Worm (Caenorhabditis elegans) whole organism, L1 larva: ENCODE measurements around the gene srg-38.

ENCODE experiments used
- C16A3.4 ChIP-seq: fragments of 150-350 bp; optimal IDR thresholded peaks from 2 replicates; lab custom pipeline; 2014; ENCODE audit warnings: missing biosample characterization, missing genetic modification characterization
- C34B4.2 ChIP-seq: sonication (generic microtip); optimal IDR thresholded peaks from 2 replicates; lab custom pipeline; 2017; ENCODE audit warnings: mild to moderate bottlenecking, missing genetic modification characterization, missing compliant biosample characterization
- F16B12.6 ChIP-seq: fragments of 150-350 bp; optimal IDR thresholded peaks from 2 replicates; lab custom pipeline; 2014; ENCODE audit warnings: missing biosample characterization, missing genetic modification characterization
- alr-1 ChIP-seq: fragments of 200-800 bp; sonication (Bioruptor generic); optimal IDR thresholded peaks from 2 replicates; lab custom pipeline; 2018; ENCODE audit warnings: borderline replicate concordance, mild to moderate bottlenecking, missing genetic modification characterization, missing compliant biosample characterization
- aly-2 ChIP-seq: fragments of 150-350 bp; optimal IDR thresholded peaks from 2 replicates; lab custom pipeline; 2014; ENCODE audit warnings: missing biosample characterization, missing genetic modification characterization
- ama-1 ChIP-seq: fragments of 150-350 bp; optimal IDR thresholded peaks from 2 replicates; lab custom pipeline; 2014
- blmp-1 ChIP-seq: fragments of 150-350 bp; optimal IDR thresholded peaks from 2 replicates; lab custom pipeline; 2014; ENCODE audit warnings: missing biosample characterization, missing genetic modification characterization
- ceh-88 ChIP-seq: fragments of 200-800 bp; sonication (Bioruptor generic); IDR thresholded peaks from 2 replicates; pipeline ENCODE4 v1.3.6; 2022; ENCODE audit warnings: missing genetic modification characterization, missing compliant biosample characterization
- ceh-90 ChIP-seq: sonication (generic microtip); optimal IDR thresholded peaks from 2 replicates; lab custom pipeline; 2016; ENCODE audit warnings: missing genetic modification characterization, missing compliant biosample characterization
- dsc-1 ChIP-seq: sonication (generic microtip); optimal IDR thresholded peaks from 2 replicates; lab custom pipeline; 2016; ENCODE audit warnings: mild to moderate bottlenecking, missing genetic modification characterization, missing compliant biosample characterization
- efl-1 ChIP-seq, 4 experiments: fragments of 150-350 bp; optimal IDR thresholded peaks in 3 of 4; peaks in 1 of 4; 1 replicate in 1 of 4; 2 replicates in 3 of 4; lab custom pipeline; 2014; ENCODE audit warnings: missing biosample characterization in 2 of 4, missing genetic modification characterization in 2 of 4, missing genetic modification reagents in 2 of 4
- efl-3 ChIP-seq: fragments of 200-800 bp; sonication (Bioruptor generic); optimal IDR thresholded peaks from 2 replicates; lab custom pipeline; 2018; ENCODE audit warnings: mild to moderate bottlenecking, missing genetic modification characterization, missing compliant biosample characterization
- egl-13 ChIP-seq: sonication (generic microtip); optimal IDR thresholded peaks from 2 replicates; lab custom pipeline; 2016; ENCODE audit warnings: missing genotype, missing genetic modification reagents, missing genetic modification characterization, missing compliant biosample characterization
- elt-2 ChIP-seq: sonication (generic microtip); optimal IDR thresholded peaks from 2 replicates; lab custom pipeline; 2016; ENCODE audit warnings: missing genetic modification characterization, mild to moderate bottlenecking, inconsistent platforms, missing compliant biosample characterization, missing genetic modification reagents
- elt-3 ChIP-seq, 6 experiments: fragments of 150-350 bp in 1 of 6; sonication (generic microtip); optimal IDR thresholded peaks; 2 replicates each; lab custom pipeline; 2017 to 2018; ENCODE audit warnings: missing biosample characterization in 6 of 6, missing genetic modification characterization in 6 of 6, inconsistent platforms in 1 of 6
- fkh-8 ChIP-seq: sonication (generic microtip); optimal IDR thresholded peaks from 2 replicates; lab custom pipeline; 2016; ENCODE audit warnings: mild to moderate bottlenecking, missing genetic modification characterization, missing compliant biosample characterization
- irx-1 ChIP-seq: sonication (generic microtip); optimal IDR thresholded peaks from 2 replicates; lab custom pipeline; 2016; ENCODE audit warnings: missing genetic modification characterization, missing compliant biosample characterization
- isw-1 ChIP-seq: fragments of 200-800 bp; sonication (Bioruptor generic); IDR thresholded peaks from 2 replicates; pipeline ENCODE4 v1.3.6; 2022; ENCODE audit warnings: missing genetic modification characterization, missing compliant biosample characterization
- jun-1 ChIP-seq: fragments of 150-350 bp; optimal IDR thresholded peaks from 2 replicates; lab custom pipeline; 2014; ENCODE audit warnings: missing biosample characterization, missing genetic modification reagents, missing genetic modification characterization
- lin-14 ChIP-seq: fragments of 200-800 bp; sonication (Bioruptor generic); optimal IDR thresholded peaks from 2 replicates; lab custom pipeline; 2018; ENCODE audit warnings: mild to moderate bottlenecking, missing genetic modification characterization, moderate library complexity, missing compliant biosample characterization
- lin-15B ChIP-seq: fragments of 150-350 bp; sonication (generic microtip); optimal IDR thresholded peaks from 3 replicates; lab custom pipeline; 2014; ENCODE audit warnings: missing biosample characterization, missing genetic modification characterization
- lin-35 ChIP-seq, 2 experiments: fragments of 150-350 bp; optimal IDR thresholded peaks; 2 replicates each; lab custom pipeline; 2014; ENCODE audit warnings: missing biosample characterization in 2 of 2, missing genetic modification characterization in 2 of 2, missing genetic modification reagents in 2 of 2
- lin-39 ChIP-seq: fragments of 150-350 bp; optimal IDR thresholded peaks from 2 replicates; lab custom pipeline; 2014; ENCODE audit warnings: missing biosample characterization, missing genetic modification reagents, missing genetic modification characterization
- lir-3 ChIP-seq: sonication (generic microtip); optimal IDR thresholded peaks from 2 replicates; lab custom pipeline; 2016; ENCODE audit warnings: mild to moderate bottlenecking, missing genetic modification characterization, moderate library complexity, missing compliant biosample characterization; ENCODE audit not compliant: poor library complexity
- lsy-2 ChIP-seq, 2 experiments: fragments of 150-350 bp; optimal IDR thresholded peaks; 2 replicates each; lab custom pipeline; 2014; ENCODE audit warnings: missing biosample characterization in 2 of 2, missing genetic modification characterization in 2 of 2
- mab-9 ChIP-seq: fragments of 200-800 bp; sonication (Bioruptor generic); IDR thresholded peaks from 2 replicates; pipeline ENCODE4 v1.3.6; 2022; ENCODE audit warnings: missing genetic modification reagents, missing genetic modification characterization, missing compliant biosample characterization
- mef-2 ChIP-seq: fragments of 150-350 bp; optimal IDR thresholded peaks from 2 replicates; lab custom pipeline; 2014; ENCODE audit warnings: missing biosample characterization, missing genetic modification characterization
- nhr-11 ChIP-seq: fragments of 150-350 bp; optimal IDR thresholded peaks from 2 replicates; lab custom pipeline; 2014; ENCODE audit warnings: missing biosample characterization, missing genetic modification characterization
- nhr-12 ChIP-seq: sonication (generic microtip); optimal IDR thresholded peaks from 2 replicates; lab custom pipeline; 2017; ENCODE audit warnings: missing biosample characterization, missing genetic modification characterization
- nhr-19 ChIP-seq: fragments of 200-800 bp; sonication (Bioruptor generic); conservative IDR thresholded peaks from 2 replicates; pipeline ENCODE4 v1.3.6; 2022; ENCODE audit warnings: missing genetic modification characterization, missing compliant biosample characterization
- nhr-20 ChIP-seq: sonication (generic microtip); optimal IDR thresholded peaks from 2 replicates; lab custom pipeline; 2016; ENCODE audit warnings: mild to moderate bottlenecking, missing genetic modification characterization, missing compliant biosample characterization
- nhr-28 ChIP-seq: fragments of 150-350 bp; optimal IDR thresholded peaks from 2 replicates; lab custom pipeline; 2014; ENCODE audit warnings: missing biosample characterization, missing genetic modification characterization
- nhr-71 ChIP-seq: sonication (generic microtip); optimal IDR thresholded peaks from 2 replicates; lab custom pipeline; 2016; ENCODE audit warnings: mild to moderate bottlenecking, missing genetic modification characterization, moderate library complexity, missing compliant biosample characterization
- nhr-77 ChIP-seq: fragments of 150-350 bp; optimal IDR thresholded peaks from 2 replicates; lab custom pipeline; 2014; ENCODE audit warnings: missing biosample characterization, missing genetic modification characterization
- nhr-85 ChIP-seq: sonication (generic microtip); peaks from one replicate; lab custom pipeline; 2016; ENCODE audit warnings: missing genetic modification characterization, inconsistent platforms, missing compliant biosample characterization
- pax-3 ChIP-seq: fragments of 200-800 bp; sonication (Bioruptor generic); optimal IDR thresholded peaks from 2 replicates; lab custom pipeline; 2018; ENCODE audit warnings: mild to moderate bottlenecking, missing genetic modification characterization, moderate library complexity, missing compliant biosample characterization
- pqm-1 ChIP-seq: sonication (generic microtip); optimal IDR thresholded peaks from 3 replicates; lab custom pipeline; 2017; ENCODE audit warnings: missing biosample characterization, missing genetic modification characterization
- rnt-1 ChIP-seq: sonication (generic microtip); optimal IDR thresholded peaks from 2 replicates; lab custom pipeline; 2016; ENCODE audit warnings: mild to moderate bottlenecking, missing genetic modification characterization, moderate library complexity, missing compliant biosample characterization
- snpc-4 ChIP-seq: fragments of 150-350 bp; optimal IDR thresholded peaks from 2 replicates; lab custom pipeline; 2014; ENCODE audit warnings: missing biosample characterization, missing genetic modification characterization
- sox-4 ChIP-seq: sonication (generic microtip); optimal IDR thresholded peaks from 2 replicates; lab custom pipeline; 2016; ENCODE audit warnings: missing genetic modification characterization, missing compliant biosample characterization
- swsn-7 ChIP-seq: sonication (generic microtip); optimal IDR thresholded peaks from 2 replicates; lab custom pipeline; 2016; ENCODE audit warnings: missing genetic modification characterization, missing compliant biosample characterization
- tbx-2 ChIP-seq: sonication (generic microtip); optimal IDR thresholded peaks from 2 replicates; lab custom pipeline; 2016; ENCODE audit warnings: missing genetic modification characterization, missing compliant biosample characterization
- unc-130 ChIP-seq: fragments of 150-350 bp; optimal IDR thresholded peaks from 2 replicates; lab custom pipeline; 2017; ENCODE audit warnings: missing biosample characterization, missing genetic modification characterization, inconsistent platforms
- unc-30 ChIP-seq: sonication (generic microtip); optimal IDR thresholded peaks from 2 replicates; lab custom pipeline; 2017; ENCODE audit warnings: missing biosample characterization, missing genetic modification characterization
- unc-62 ChIP-seq: fragments of 150-350 bp; optimal IDR thresholded peaks from 2 replicates; lab custom pipeline; 2014; ENCODE audit warnings: missing biosample characterization, missing genetic modification reagents, missing genetic modification characterization
- unc-98 ChIP-seq: fragments of 200-800 bp; sonication (Bioruptor generic); IDR thresholded peaks from 2 replicates; pipeline ENCODE4 v1.3.6; 2022; ENCODE audit warnings: missing genetic modification characterization, missing compliant biosample characterization
- vab-15 ChIP-seq: sonication (generic microtip); optimal IDR thresholded peaks from 2 replicates; lab custom pipeline; 2017; ENCODE audit warnings: missing genotype, mild to moderate bottlenecking, missing genetic modification characterization, missing compliant biosample characterization
- xbp-1 ChIP-seq: sonication (generic microtip); optimal IDR thresholded peaks from 2 replicates; lab custom pipeline; 2016; ENCODE audit warnings: missing genetic modification characterization, missing compliant biosample characterization
- zag-1 ChIP-seq: fragments of 150-350 bp; optimal IDR thresholded peaks from 2 replicates; lab custom pipeline; 2014; ENCODE audit warnings: missing biosample characterization, missing genetic modification characterization
- ztf-11 ChIP-seq, 2 experiments: sonication (generic microtip); optimal IDR thresholded peaks; 2 replicates each; lab custom pipeline; 2016 to 2017; ENCODE audit warnings: missing genetic modification characterization in 2 of 2, missing biosample characterization in 1 of 2, missing compliant biosample characterization in 1 of 2

The srg-38 gene

DNA sequence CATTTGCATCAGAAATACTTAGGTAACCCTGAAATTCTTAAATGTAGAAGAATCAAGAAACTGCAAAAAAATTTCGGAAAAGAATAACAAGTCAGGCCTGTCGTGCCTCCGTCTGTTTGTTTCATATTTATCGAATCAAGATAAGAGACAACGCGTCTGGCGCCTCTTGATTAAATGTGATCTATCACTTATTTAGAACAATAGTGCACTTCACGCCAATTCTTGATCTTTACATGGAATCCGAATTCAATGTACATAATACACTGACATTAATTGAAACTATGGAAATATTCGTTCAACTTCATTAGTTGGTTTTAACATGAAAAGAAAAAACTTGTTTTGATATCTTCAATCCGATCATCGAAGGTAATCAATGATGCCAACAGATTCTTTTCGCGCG, 33.0 kb downstream of the srg-38 start, which contains the start of gene mboa-2 (continued):
- no peak for TF ChIP-seq efl-1 (optimal IDR thresholded peaks at IDR 0.05; lab: Kevin White, UChicago)
- TF ChIP-seq efl-1 (GFP tag; optimal IDR thresholded peaks at IDR 0.05 in 1 of 2; lab: Kevin White, UChicago): peak in 1 of 2 experiments; percentile 64
- peak in 1 of 2 experiments; percentile 13 for TF ChIP-seq lin-35 (GFP tag; optimal IDR thresholded peaks at IDR 0.05; lab: Kevin White, UChicago)
- TF ChIP-seq alr-1 (tag; lab: Kevin White, UChicago): no peak
- no peak for TF ChIP-seq nhr-11 (tag; lab: Kevin White, UChicago)
- TF ChIP-seq unc-130 (tag; lab: Kevin White, UChicago): no peak
- no peak for TF ChIP-seq xbp-1 (tag; lab: Kevin White, UChicago)
- TF ChIP-seq elt-2 (tag; lab: Kevin White, UChicago): peak; percentile 31
- TF ChIP-seq dsc-1 (tag; lab: Kevin White, UChicago): no peak
- peak; percentile 57 for TF ChIP-seq ama-1 (lab: Kevin White, UChicago)
- TF ChIP-seq nhr-77 (tag; lab: Kevin White, UChicago): no peak
- no peak for TF ChIP-seq isw-1
- no peak for TF ChIP-seq pax-3 (tag; lab: Kevin White, UChicago)
- TF ChIP-seq ceh-88 (GFP tag; lab: Robert Waterston, UW): peak; percentile 21; the same call in 1 of the 2 replicates
- TF ChIP-seq nhr-71 (tag; lab: Kevin White, UChicago): peak; percentile 56
- peak; percentile 49 for TF ChIP-seq nhr-85 (tag; lab: Kevin White, UChicago)
- TF ChIP-seq aly-2 (tag; lab: Kevin White, UChicago): peak; percentile 45
- TF ChIP-seq irx-1 (tag; lab: Kevin White, UChicago): no peak
- no peak for TF ChIP-seq mef-2 (tag; lab: Kevin White, UChicago)
- peak; percentile 30 for TF ChIP-seq nhr-19 (GFP tag; lab: Robert Waterston, UW)
- peak; percentile 7 for TF ChIP-seq rnt-1
- no peak for TF ChIP-seq pqm-1 (tag; lab: Kevin White, UChicago)
- TF ChIP-seq vab-15 (tag; lab: Kevin White, UChicago): no peak
- TF ChIP-seq ceh-90 (tag; lab: Kevin White, UChicago): no peak
- no peak for TF ChIP-seq lin-39 (tag; lab: Kevin White, UChicago)
- peak; percentile 21 for TF ChIP-seq lin-14 (GFP tag; lab: Kevin White, UChicago)
- peak; percentile 29 to 38 for TF ChIP-seq lsy-2 (tag; optimal IDR thresholded peaks at IDR 0.05; lab: Kevin White, UChicago)
- TF ChIP-seq unc-62 (GFP tag; lab: Kevin White, UChicago): no peak
- TF ChIP-seq snpc-4 (tag; lab: Kevin White, UChicago): no peak
- TF ChIP-seq egl-13 (tag; lab: Kevin White, UChicago): no peak
- TF ChIP-seq nhr-12 (tag; lab: Kevin White, UChicago): no peak
- no peak for TF ChIP-seq C16A3.4 (tag; lab: Kevin White, UChicago)
- TF ChIP-seq, all 84 proteins: peak for 19

- TF ChIP-seq F16B12.6 (tag; lab: Kevin White, UChicago) (no peak), efl-3 (GFP tag; lab: Kevin White, UChicago) (no peak), nhr-19 (GFP tag; lab: Robert Waterston, UW) (peak; percentile 23; the same call in 1 of the 2 replicates), lin-14 (GFP tag; lab: Kevin White, UChicago) (peak; percentile 83), rnt-1 (peak; percentile 25), blmp-1 (peak; percentile 56), lsy-2 (tag; optimal IDR thresholded peaks at IDR 0.05; lab: Kevin White, UChicago) (peak; percentile 44 to 65), jun-1 (tag; lab: Kevin White, UChicago) (no peak), nhr-28 (tag; lab: Kevin White, UChicago) (no peak), nhr-11 (tag; lab: Kevin White, UChicago) (no peak), unc-30 (no peak), lir-3 (tag; lab: Kevin White, UChicago) (peak; percentile 38), irx-1 (tag; lab: Kevin White, UChicago) (no peak), mab-9 (no peak), swsn-7 (tag; lab: Kevin White, UChicago) (peak; percentile 24), C34B4.2 (tag; lab: Kevin White, UChicago) (no peak), zag-1 (tag; lab: Kevin White, UChicago) (no peak), efl-1 (optimal IDR thresholded peaks at IDR 0.05; lab: Kevin White, UChicago) (peak; percentile 41 to 43), efl-1 (GFP tag; optimal IDR thresholded peaks at IDR 0.05 in 1 of 2; lab: Kevin White, UChicago) (peak in 1 of 2 experiments; percentile 36), ztf-11 (tag; optimal IDR thresholded peaks at IDR 0.05; lab: Kevin White, UChicago) (no peak), nhr-20 (tag; lab: Kevin White, UChicago) (peak; percentile 49), lin-15B (tag; lab: Kevin White, UChicago) (peak; percentile 4), elt-3 (tag; optimal IDR thresholded peaks at IDR 0.05; lab: Kevin White, UChicago) (no peak), nhr-71 (tag; lab: Kevin White, UChicago) (peak; percentile 67), tbx-2 (tag; lab: Kevin White, UChicago) (no peak), C16A3.4 (tag; lab: Kevin White, UChicago) (peak; percentile 58), vab-15 (tag; lab: Kevin White, UChicago) (no peak), lin-35 (GFP tag; optimal IDR thresholded peaks at IDR 0.05; lab: Kevin White, UChicago) (peak; percentile 32 to 66), unc-98 (no peak), fkh-8 (tag; lab: Kevin White, UChicago) (peak; percentile 31), sox-4 (no peak)
Measured at ce11 chrV:11121247-11121646, 34.2 kb downstream of the srg-38 start.
